Fruit fly (Drosophila melanogaster) S2 (cell line): ENCODE results near the gene alpha4GT2.

Experiments used
- CG8478 ChIP-seq: fragments of >200 bp; optimal IDR thresholded peaks from 2 replicates; lab custom pipeline; 2018
- CTCF ChIP-seq, 2 experiments: fragments of >200 bp; optimal IDR thresholded peaks; 2 replicates each; lab custom pipeline; 2018

DNA sequence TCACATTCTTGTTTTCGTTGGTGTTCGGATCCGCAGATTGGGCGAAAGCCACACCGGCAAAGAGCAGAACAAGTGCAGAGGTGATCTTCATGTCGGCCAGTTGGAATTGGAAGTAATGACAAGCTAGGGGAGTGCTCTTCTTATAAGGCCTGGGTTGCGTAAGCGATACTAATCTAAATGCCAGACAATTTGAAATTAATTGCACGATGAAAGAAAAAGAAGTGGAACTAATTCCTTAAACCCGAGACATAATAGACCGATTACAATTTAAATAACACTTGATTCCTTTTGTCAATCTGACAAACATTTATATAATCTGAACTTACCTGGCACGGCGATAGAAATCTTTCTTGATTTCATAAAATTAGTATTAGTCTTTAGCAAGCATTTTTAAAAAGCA is 1.2 kb upstream of the alpha4GT2 start, which contains the start of gene Mst57Db:
- TF ChIP-seq CG8478 (no peak), CTCF (optimal IDR thresholded peaks at IDR 0.05; lab: Kevin White, UChicago) (no peak)
